Fruit fly (Drosophila melanogaster) S2 (cell line): ENCODE data around the gene Kyat.

Experiments used
- CG8478 ChIP-seq: fragments of >200 bp; optimal IDR thresholded peaks from 2 replicates; lab custom pipeline; 2018
- CTCF ChIP-seq, 2 experiments: fragments of >200 bp; optimal IDR thresholded peaks; 2 replicates each; lab custom pipeline; 2018

Kyat gene

dm6 chr3R:11786695-11787226, 35.5 kb downstream of the Kyat start, which contains the start of the genes prd1 and HisCl1:
Gene prd1, minus strand, starts transcription at chr3R:11787014.
Gene HisCl1, plus strand, starts transcription at chr3R:11787176.
- no peak for TF ChIP-seq CG8478 (lab: Kevin White, UChicago)
- peak in 1 of 2 experiments; percentile 27 for TF ChIP-seq CTCF (optimal IDR thresholded peaks at IDR 0.05; lab: Kevin White, UChicago)

dm6 chr3R:11780181-11780688, 42.1 kb downstream of the Kyat start:
- no peak for TF ChIP-seq CTCF (optimal IDR thresholded peaks at IDR 0.05; lab: Kevin White, UChicago)
- no peak for TF ChIP-seq CG8478 (lab: Kevin White, UChicago)

- no peak for TF ChIP-seq CTCF (optimal IDR thresholded peaks at IDR 0.05; lab: Kevin White, UChicago)
- TF ChIP-seq CG8478 (lab: Kevin White, UChicago) = no peak
Observed at dm6 chr3R:11779357-11780018, 42.8 kb downstream of the Kyat start.

- TF ChIP-seq CTCF (optimal IDR thresholded peaks at IDR 0.05; lab: Kevin White, UChicago) = no peak
- no peak for TF ChIP-seq CG8478 (lab: Kevin White, UChicago)
Observed at dm6 chr3R:11778879-11779278, 43.4 kb downstream of the Kyat start.

- peak in 1 of 2 experiments; percentile 22 for TF ChIP-seq CTCF (optimal IDR thresholded peaks at IDR 0.05; lab: Kevin White, UChicago)
- TF ChIP-seq CG8478 (lab: Kevin White, UChicago) = no peak
Observed at dm6 chr3R:11778012-11778865, 44.1 kb downstream of the Kyat start.

dm6 chr3R:11777058-11777457, 45.2 kb downstream of the Kyat start:
- no peak for TF ChIP-seq CG8478 (lab: Kevin White, UChicago)
- TF ChIP-seq CTCF (optimal IDR thresholded peaks at IDR 0.05; lab: Kevin White, UChicago) = no peak

dm6 chr3R:11776068-11776767, 46.1 kb downstream of the Kyat start:
- TF ChIP-seq CTCF (optimal IDR thresholded peaks at IDR 0.05; lab: Kevin White, UChicago) = no peak
- no peak for TF ChIP-seq CG8478 (lab: Kevin White, UChicago)

dm6 chr3R:11775207-11775606, 47.1 kb downstream of the Kyat start:
- TF ChIP-seq CTCF (optimal IDR thresholded peaks at IDR 0.05; lab: Kevin White, UChicago) (no peak), CG8478 (lab: Kevin White, UChicago) (no peak)

- no peak for TF ChIP-seq CTCF (optimal IDR thresholded peaks at IDR 0.05; lab: Kevin White, UChicago)
Observed at dm6 chr3R:11773999-11774397, 48.3 kb downstream of the Kyat start.

- no peak for TF ChIP-seq CG8478 (lab: Kevin White, UChicago)
- TF ChIP-seq CTCF (optimal IDR thresholded peaks at IDR 0.05; lab: Kevin White, UChicago) = no peak
Observed at dm6 chr3R:11773325-11773998, 48.8 kb downstream of the Kyat start.

dm6 chr3R:11772181-11772827, 50.0 kb downstream of the Kyat start:
- TF ChIP-seq CG8478 (lab: Kevin White, UChicago) = no peak
- no peak for TF ChIP-seq CTCF (optimal IDR thresholded peaks at IDR 0.05; lab: Kevin White, UChicago)

- TF ChIP-seq CTCF (optimal IDR thresholded peaks at IDR 0.05; lab: Kevin White, UChicago) = no peak
- no peak for TF ChIP-seq CG8478 (lab: Kevin White, UChicago)
Observed at dm6 chr3R:11771492-11771891, 50.8 kb downstream of the Kyat start.

dm6 chr3R:11770733-11771132, 51.6 kb downstream of the Kyat start:
- TF ChIP-seq CG8478 (lab: Kevin White, UChicago) = no peak
- no peak for TF ChIP-seq CTCF (optimal IDR thresholded peaks at IDR 0.05; lab: Kevin White, UChicago)
